Worm (Caenorhabditis elegans) whole organism, early embryonic: ENCODE results near the gene srlf-1.

ENCODE experiments used
- ama-1 ChIP-seq: fragments of 150-350 bp; optimal IDR thresholded peaks from 2 replicates; lab custom pipeline; 2014
- ceh-13 ChIP-seq: fragments of 200-800 bp; sonication (Bioruptor generic); optimal IDR thresholded peaks from 2 replicates; lab custom pipeline; 2018; ENCODE audit warnings: mild to moderate bottlenecking, missing genetic modification characterization, missing compliant biosample characterization
- flt-1 ChIP-seq: fragments of 200-800 bp; sonication (Bioruptor generic); IDR thresholded peaks from 2 replicates; pipeline ENCODE4 v1.3.6; 2022; ENCODE audit warnings: missing genetic modification characterization, missing compliant biosample characterization
- hnd-1 ChIP-seq: sonication (generic microtip); optimal IDR thresholded peaks from 2 replicates; lab custom pipeline; 2016; ENCODE audit warnings: missing genetic modification characterization, missing compliant biosample characterization
- tbx-37 ChIP-seq: fragments of 200-800 bp; sonication (Bioruptor generic); conservative IDR thresholded peaks from 2 replicates; pipeline ENCODE4 v1.3.6; 2022; ENCODE audit warnings: missing genetic modification reagents, missing genetic modification characterization, missing compliant biosample characterization
- tra-4 ChIP-seq: sonication (generic microtip); optimal IDR thresholded peaks from 2 replicates; lab custom pipeline; 2017; ENCODE audit warnings: missing genetic modification characterization, missing compliant biosample characterization

ce11 chrII:7808153-7808552, 17.8 kb downstream of the srlf-1 start:
- no peak for TF ChIP-seq ama-1 (lab: Kevin White, UChicago)
- no peak for TF ChIP-seq tbx-37 (GFP tag; lab: Robert Waterston, UW)
- TF ChIP-seq flt-1 (GFP tag; lab: Robert Waterston, UW), result no peak
- TF ChIP-seq tra-4 (tag; lab: Kevin White, UChicago), result no peak
- TF ChIP-seq hnd-1, result no peak
- TF ChIP-seq ceh-13 (GFP tag; lab: Kevin White, UChicago), result no peak
